Fruit fly (Drosophila melanogaster): ENCODE measurements around the gene PGAP1.

PGAP1 gene

DNA sequence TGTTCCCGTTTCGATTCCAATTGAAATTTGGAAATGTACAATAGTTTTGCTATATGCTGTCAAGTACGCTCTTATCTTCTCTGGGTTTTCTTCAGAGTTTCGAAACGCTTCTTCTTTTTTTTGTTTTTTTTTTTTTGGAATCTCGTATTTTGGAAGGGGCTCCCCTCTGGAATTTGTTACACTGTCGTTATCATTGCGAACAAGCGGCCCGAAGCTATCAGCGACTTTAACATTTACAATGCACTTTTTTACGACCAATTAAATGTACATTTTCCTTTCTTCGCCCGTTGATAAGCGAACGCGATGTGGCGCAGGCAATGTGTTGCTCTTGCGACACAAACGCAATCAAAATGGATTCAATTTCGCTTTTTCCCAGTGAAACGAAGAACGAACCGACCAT lies 12.4 kb downstream of the PGAP1 start:
- TF ChIP-seq CG8478 (optimal IDR thresholded peaks at IDR 0.05) (no peak), CTCF (optimal IDR thresholded peaks at IDR 0.05) (no peak)

DNA sequence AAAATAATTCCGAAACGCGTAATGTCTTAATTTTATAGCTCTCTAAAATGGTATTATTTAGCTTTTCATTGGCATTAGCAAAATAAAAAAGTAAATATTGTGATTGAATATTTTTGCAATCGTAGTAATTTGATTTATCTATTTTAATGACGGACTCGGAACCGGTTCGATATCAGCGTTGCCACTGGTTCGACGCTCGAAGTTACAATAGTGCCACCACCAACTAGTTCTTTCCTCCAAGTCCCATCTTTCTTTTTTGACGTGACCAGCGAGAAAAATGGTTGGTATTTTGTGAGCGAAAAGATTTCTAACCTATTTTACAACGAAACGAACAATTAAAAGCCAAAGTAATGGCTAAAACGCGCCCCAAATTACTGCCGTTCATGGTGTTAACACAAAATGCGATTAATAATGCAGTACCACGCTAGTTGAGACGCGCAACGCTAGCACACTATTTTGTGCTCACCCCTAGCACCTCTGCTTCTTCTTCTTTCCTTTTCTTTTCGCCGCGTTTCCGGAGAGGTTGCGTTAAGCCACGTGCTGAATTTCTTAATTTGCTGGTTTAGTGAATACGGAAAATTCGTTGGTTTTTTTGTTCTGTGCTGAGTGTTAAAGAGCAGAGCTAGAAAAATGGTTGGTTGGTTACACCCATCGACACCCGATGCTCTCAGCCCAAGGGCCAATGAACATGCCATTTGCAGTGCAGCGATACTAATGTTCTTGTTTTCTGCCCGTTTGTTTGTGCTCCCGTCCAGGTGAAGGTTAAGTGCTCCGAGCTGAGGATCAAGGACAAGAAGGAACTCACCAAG lies 16.8 kb downstream of the PGAP1 start, which contains the start of gene RpL35:
TSS of gene RpL35 (plus strand) at position 159 of the 809 bp plus-strand sequence.
- TF ChIP-seq CG8478 (optimal IDR thresholded peaks at IDR 0.05) (no peak), CTCF (optimal IDR thresholded peaks at IDR 0.05) (no peak)

DNA sequence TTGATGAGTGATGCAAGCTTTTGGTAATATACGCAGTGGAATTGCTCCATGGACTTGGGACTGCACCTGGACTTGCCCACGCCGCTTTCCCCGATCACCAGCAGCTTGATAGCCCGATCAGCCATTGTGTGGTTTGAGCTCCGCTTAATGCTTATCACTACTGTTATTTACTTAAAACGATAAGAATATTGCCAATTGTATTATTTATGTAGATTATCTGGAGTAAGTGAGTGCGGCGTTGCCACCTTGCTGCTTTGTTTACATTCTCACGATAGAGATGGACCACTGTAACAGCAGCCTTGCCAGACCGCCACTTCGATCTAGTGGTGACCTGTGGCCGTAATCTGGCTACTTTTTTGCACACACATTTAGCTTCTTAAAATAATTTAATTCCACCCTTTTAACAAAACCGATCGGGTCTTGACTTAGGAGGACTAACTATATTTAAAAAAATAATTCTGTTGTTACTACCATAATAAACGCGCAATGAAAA lies 17.7 kb downstream of the PGAP1 start, which contains the start of gene Rab18:
TSS of gene Rab18 (minus strand) at position 276 of the 493 bp plus-strand sequence.
- no peak for TF ChIP-seq CG8478 (optimal IDR thresholded peaks at IDR 0.05)
- TF ChIP-seq CTCF (optimal IDR thresholded peaks at IDR 0.05), result peak in 1 of 2 experiments; percentile 16

DNA sequence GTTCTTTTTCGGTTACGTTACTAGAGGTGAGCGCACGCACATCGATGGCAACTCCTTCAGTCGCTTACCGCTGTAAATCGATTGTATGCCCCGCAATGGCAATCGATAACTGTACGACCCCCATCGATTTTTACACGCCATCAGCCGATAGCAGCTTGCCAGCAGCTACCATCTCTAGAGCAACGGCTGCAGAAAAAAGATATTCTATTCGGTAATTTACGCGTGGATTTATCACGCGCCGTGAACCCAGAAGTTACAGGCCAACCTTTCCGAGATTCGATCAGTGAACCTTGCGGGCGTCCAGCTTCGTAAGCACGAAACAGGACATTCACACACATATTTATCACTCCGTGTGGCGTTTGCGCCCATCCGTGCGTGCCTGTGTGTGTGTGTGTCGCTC lies 23.4 kb downstream of the PGAP1 start, which contains the start of the genes Sirt4 and CG4119:
TSS of gene Sirt4 (minus strand) at position 39 of the 400 bp plus-strand sequence.
TSS of gene CG4119 (plus strand) at position 151 of the 400 bp plus-strand sequence.
- TF ChIP-seq CTCF (optimal IDR thresholded peaks at IDR 0.05) (peak in 1 of 2 experiments; percentile 29), CG8478 (optimal IDR thresholded peaks at IDR 0.05) (no peak)

DNA sequence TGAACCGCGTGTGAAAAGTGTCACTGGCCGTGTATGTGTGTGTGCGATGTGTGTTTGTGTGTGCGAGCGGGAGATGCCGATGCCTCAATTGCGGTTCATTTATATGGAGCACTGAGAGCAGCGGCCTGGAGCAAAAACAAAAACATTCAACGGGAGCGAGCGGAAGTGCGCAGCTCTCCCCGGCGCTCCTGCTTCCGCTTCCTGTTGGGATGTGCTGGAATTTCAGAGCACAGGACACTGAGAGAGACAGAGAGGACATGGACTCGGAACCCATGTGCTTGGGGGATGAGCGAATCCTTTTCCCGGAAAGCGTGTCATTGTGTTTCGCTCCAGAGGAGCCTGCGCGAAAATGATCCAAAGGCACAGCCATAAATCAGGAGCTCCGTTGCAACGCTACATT lies 25.1 kb downstream of the PGAP1 start:
- no peak for TF ChIP-seq CTCF (optimal IDR thresholded peaks at IDR 0.05)
- no peak for TF ChIP-seq CG8478 (optimal IDR thresholded peaks at IDR 0.05)

DNA sequence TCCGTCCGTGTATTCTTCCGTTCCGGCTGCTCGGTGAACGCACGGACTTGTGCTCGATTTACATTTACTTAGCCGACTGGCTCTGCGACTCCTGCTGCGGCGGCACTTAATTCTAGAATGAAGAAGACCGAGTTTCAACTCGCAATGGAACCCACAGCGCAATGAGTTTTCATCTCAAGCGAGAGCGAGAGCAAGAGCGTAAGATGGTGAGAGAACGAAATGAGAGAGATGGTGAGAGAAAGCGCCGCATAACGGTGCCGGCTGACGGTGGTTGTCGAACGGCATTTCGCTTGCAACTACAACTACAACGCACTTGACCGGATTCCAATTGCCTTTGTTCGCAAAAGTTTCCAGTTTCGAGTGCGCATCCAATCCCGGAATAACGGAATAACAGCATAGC lies 26.5 kb downstream of the PGAP1 start, which contains the start of gene OtopLc:
TSS of gene OtopLc (minus strand) at position 101 of the 400 bp plus-strand sequence.
- TF ChIP-seq CG8478 (optimal IDR thresholded peaks at IDR 0.05) (no peak), CTCF (optimal IDR thresholded peaks at IDR 0.05) (no peak)

DNA sequence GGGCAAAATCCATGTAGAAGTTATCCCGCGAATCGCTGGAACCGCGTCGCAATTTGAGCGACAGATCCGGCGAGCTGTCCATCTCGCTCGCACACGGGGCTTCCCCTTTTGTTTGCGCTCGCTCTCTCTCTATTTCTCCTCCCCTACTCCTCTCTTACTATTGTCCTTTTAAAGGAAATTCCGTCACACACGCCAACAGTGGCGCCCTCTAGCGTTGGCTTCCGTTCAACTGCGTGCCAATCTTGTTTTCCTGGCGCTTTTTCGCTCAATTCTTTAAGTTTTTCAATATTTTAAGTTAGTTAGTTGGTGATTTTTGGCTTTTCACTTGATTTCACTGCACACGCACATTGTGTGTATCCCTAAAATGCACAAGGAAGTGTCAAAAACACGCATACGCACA lies 27.3 kb downstream of the PGAP1 start:
- TF ChIP-seq CG8478 (optimal IDR thresholded peaks at IDR 0.05) (no peak), CTCF (optimal IDR thresholded peaks at IDR 0.05) (peak; percentile 78 to 79)

DNA sequence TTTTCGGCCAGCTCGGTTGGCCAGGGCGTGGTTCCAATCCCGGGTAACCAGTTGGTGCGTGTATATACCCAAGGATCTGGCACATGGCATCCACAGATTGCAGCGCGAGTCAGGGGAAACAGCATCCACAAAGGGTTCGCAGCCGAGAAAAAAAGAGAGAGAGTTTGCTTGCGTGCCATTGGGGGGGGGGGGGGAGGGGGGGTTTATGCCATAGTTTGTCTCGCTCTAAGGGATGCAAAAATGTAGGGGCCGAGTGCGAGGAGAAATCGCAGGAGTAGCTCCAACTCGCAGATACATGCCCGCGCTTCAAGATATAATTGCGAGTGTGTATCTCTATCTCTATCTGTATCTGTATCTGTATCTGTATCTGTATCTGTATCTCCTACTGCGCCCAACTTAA lies 39.3 kb downstream of the PGAP1 start:
- TF ChIP-seq CG8478 (optimal IDR thresholded peaks at IDR 0.05) (no peak), CTCF (optimal IDR thresholded peaks at IDR 0.05) (no peak)

DNA sequence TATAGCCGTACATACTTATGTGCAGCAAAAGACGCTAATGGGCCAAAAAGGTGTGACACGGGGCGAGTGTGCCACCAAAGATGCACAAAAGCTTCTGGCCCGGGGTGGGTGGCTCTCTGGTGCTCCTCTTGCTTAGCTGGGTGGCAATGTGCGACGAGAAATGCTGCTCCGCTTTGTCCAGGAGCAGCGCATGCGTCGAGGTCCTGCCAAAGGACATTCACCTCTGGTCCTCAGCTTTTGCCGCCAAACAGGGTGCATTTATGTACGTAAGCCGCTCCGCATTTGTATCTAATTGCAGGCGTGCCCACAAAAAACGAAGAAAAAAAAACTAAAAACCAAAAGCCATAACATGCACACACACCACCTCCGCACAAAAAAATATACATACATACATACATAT lies 39.9 kb downstream of the PGAP1 start:
- TF ChIP-seq CTCF (optimal IDR thresholded peaks at IDR 0.05) (no peak), CG8478 (optimal IDR thresholded peaks at IDR 0.05) (no peak)

DNA sequence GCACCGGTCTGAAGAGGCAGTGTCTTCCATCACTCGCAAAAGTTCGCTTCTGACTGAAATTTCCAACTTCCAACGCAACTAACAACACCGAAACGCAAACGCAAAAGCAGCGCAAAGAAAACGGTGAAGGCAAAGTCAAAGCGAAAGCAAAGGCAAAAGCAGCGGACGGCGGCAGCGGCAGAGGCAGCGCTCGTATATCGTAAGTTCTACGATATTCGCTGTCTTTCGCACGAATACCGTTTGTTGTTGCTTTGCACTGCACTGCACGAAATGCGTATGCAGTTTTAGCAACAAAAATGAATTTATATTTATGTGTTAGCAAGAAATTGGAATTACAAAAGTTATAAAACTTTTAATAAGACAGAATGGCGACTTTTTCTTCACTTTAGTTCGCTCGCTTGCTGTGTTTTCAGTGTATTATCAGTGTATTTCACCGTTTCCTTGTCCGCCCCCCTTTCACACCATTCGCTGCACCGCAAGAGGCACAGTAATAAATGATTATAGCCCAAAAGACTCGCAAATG lies 40.8 kb downstream of the PGAP1 start, which contains the start of gene OtopLa:
TSS of gene OtopLa (minus strand) at position 51 of the 523 bp plus-strand sequence.
- TF ChIP-seq CG8478 (optimal IDR thresholded peaks at IDR 0.05) (no peak), CTCF (optimal IDR thresholded peaks at IDR 0.05) (no peak)

DNA sequence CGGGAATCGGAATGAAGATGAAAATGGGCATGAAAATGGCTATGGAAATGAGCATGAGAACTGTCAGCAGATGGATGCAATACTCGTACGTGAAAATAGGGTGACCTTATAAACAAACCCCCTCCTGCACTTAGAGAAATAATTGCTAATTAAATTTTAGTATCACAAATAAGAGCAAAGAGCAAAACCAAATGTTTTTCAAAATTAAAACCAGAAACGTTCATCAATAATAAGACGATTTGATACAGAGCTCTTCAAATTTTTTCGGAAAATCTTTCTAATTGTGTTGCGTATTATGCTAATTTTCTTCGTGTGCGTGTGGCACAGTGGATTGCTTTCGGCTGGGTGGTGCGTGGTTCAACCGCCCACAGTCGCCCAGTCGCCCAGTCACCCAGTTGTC lies 43.0 kb downstream of the PGAP1 start:
- TF ChIP-seq CTCF (optimal IDR thresholded peaks at IDR 0.05), result no peak
- no peak for TF ChIP-seq CG8478 (optimal IDR thresholded peaks at IDR 0.05)

DNA sequence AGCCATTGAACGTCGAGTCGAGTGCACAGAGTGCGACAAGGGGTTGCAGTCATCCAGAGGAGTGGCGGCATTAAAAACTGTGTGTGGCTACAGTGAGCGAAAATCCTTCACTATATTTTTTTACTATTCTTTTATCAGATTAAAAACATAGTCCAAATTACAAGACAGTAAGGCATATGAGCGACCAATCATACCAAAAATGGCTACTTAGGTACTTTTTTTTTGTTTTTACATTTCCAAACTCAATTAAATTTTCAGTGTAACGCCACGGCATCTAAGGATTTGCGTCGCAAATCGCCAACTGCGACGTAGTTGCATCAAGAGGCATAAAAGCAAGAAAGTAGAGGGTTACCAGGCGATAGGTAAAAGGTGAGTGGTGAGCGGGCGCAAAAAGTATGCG lies 50.2 kb downstream of the PGAP1 start:
- no peak for TF ChIP-seq CG8478 (optimal IDR thresholded peaks at IDR 0.05)
- TF ChIP-seq CTCF (optimal IDR thresholded peaks at IDR 0.05), result no peak

DNA sequence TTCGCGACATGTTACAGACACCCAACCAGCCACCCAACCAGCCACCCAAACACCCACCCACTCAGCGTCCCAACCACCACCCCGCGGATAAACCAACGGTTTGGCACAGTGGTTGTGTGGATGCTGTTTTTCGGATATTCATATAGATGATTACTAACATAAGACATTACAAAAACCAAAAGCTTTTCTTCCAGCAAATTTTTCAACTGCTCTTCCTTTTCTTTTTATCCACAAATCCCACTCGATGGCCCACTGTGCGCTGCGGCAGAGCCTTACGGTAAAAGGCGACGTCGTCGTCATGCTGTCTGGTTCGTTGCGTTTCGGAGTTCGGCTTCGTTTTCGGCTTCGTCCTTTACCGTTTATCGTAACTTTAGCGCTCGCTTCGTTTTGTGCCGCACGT lies 50.7 kb downstream of the PGAP1 start:
- TF ChIP-seq CG8478 (optimal IDR thresholded peaks at IDR 0.05) (no peak), CTCF (optimal IDR thresholded peaks at IDR 0.05) (no peak)

DNA sequence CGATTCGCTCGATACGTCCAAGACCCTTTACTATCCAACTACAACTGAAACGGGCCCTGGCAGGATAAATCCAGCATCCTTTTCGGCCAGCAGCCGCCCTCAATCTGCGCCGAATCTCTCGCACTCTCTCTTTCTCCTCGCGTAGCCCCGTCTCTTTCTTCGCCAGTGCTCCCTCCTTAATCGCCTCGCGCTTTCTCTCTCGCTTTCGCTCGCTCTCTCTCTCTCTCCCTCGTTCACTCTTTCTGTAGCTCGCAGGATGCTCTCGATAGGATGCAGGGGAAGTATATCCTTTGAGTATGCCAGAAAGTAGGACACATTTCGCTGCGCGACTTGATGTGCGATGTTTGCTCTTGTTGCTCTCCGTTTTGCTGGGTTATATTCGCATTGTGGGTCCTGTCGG lies 51.7 kb downstream of the PGAP1 start:
- TF ChIP-seq CTCF (optimal IDR thresholded peaks at IDR 0.05), result no peak
- no peak for TF ChIP-seq CG8478 (optimal IDR thresholded peaks at IDR 0.05)

DNA sequence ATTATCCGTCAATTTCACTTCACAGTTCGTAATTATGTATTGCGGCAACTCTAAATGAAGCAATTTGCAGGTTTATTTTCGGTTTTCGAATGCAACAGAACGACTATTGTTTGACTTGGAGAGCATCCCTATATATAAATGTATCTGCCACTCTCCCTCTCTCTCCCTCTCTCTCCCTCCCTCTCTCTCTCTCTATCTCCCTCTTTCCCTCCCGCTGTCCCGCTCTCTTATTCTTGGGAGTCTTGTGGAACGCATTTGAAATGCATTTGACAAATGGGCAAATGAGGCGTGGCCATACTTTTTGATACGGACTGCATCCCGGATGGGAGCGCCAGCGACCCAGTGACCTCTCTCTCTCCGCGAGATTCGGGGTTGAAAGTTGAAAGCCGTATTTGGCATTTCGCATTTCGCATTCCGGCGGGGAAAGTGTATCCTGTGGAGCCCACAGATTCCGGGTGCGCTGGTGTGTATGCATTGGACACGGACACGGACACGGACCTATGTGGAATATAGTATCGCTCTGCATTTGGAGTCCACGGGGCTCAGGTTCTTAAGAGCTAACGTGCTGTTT lies 52.7 kb downstream of the PGAP1 start:
- no peak for TF ChIP-seq CTCF (optimal IDR thresholded peaks at IDR 0.05)
- TF ChIP-seq CG8478 (optimal IDR thresholded peaks at IDR 0.05), result no peak
